Worm (Caenorhabditis elegans): ENCODE measurements around the gene clc-20.

DNA sequence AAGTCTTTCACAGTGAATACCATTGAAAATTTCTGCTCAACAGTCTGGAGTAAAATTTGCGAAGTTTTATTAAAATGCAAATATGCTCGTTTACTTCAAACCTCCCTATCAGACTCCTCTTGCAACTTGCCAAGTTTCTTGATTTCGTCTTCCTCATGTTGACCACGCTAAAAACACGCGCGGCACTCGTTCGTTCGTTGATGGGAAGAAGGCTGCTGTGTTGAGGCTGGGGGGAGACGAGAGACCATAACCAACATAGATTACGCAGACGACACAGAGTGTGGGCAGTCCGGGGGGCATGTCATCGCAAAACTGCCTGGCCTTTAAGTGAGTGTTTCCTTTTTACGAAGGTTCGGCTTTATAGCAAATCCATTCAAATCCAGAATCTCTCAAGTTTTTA, 28.4 kb upstream of the clc-20 start:
- TF ChIP-seq nhr-84 (tag; optimal IDR thresholded peaks at IDR 0.05): no peak
- TF ChIP-seq lin-39 (tag; optimal IDR thresholded peaks at IDR 0.05): no peak

All from whole organism, L1 larva.